Worm (Caenorhabditis elegans) whole organism, L2 larva: ENCODE results near the gene srj-18.

ENCODE experiments used
- aly-2 ChIP-seq: fragments of 150-350 bp; optimal IDR thresholded peaks from 2 replicates; lab custom pipeline; 2014; ENCODE audit warnings: missing biosample characterization, missing genetic modification characterization
- ama-1 ChIP-seq: fragments of 150-350 bp; optimal IDR thresholded peaks from 2 replicates; lab custom pipeline; 2018; ENCODE audit warnings: inconsistent platforms
- egl-27 ChIP-seq: sonication (generic microtip); optimal IDR thresholded peaks from 3 replicates; lab custom pipeline; 2017; ENCODE audit warnings: missing biosample characterization, missing genetic modification reagents, missing genetic modification characterization
- elt-3 ChIP-seq: sonication (generic microtip); optimal IDR thresholded peaks from 2 replicates; lab custom pipeline; 2017; ENCODE audit warnings: missing biosample characterization, missing genetic modification characterization
- lsy-2 ChIP-seq, 2 experiments: fragments of 150-350 bp in 1 of 2; sonication (generic microtip) in 1 of 2; optimal IDR thresholded peaks; 2 replicates each; lab custom pipeline; 2014 to 2017; ENCODE audit warnings: missing biosample characterization in 2 of 2, missing genetic modification characterization in 2 of 2
- nhr-12 ChIP-seq: fragments of 150-350 bp; optimal IDR thresholded peaks from 2 replicates; lab custom pipeline; 2014; ENCODE audit warnings: missing biosample characterization, missing genetic modification characterization
- nhr-129 ChIP-seq: fragments of 150-350 bp; optimal IDR thresholded peaks from 2 replicates; lab custom pipeline; 2014; ENCODE audit warnings: missing biosample characterization, missing genetic modification characterization
- nhr-77 ChIP-seq: fragments of 150-350 bp; optimal IDR thresholded peaks from 2 replicates; lab custom pipeline; 2014; ENCODE audit warnings: missing biosample characterization, missing genetic modification characterization
- unc-39 ChIP-seq: fragments of 150-350 bp; optimal IDR thresholded peaks from 2 replicates; lab custom pipeline; 2014; ENCODE audit warnings: missing biosample characterization, missing genetic modification characterization
- unc-62 ChIP-seq: fragments of 150-350 bp; optimal IDR thresholded peaks from 2 replicates; lab custom pipeline; 2014; ENCODE audit warnings: missing biosample characterization, missing genetic modification reagents, missing genetic modification characterization
- ztf-11 ChIP-seq: sonication (generic microtip); optimal IDR thresholded peaks from 2 replicates; lab custom pipeline; 2017; ENCODE audit warnings: missing biosample characterization, missing genetic modification characterization

DNA sequence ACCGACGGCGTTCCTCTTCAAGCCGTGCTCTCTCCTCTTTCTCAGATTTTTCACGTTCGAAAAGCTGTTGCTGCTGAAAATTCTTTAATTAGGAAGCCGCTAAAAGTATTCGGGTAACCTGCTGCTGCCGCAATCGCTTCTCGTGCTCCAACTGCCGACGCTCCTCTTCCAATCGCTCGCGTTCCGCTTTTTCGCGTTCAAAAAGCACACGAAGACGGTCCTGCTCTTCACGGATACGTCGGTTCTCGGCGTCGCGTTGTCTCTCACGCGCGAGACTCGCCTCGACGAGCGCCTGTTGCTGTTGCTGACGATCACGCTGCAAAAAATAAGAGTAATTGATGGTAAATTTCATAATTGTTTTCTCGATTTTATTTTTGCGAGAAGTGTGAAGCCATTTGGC lies 26.5 kb downstream of the srj-18 start:
- TF ChIP-seq elt-3 (tag; lab: Kevin White, UChicago) (no peak), nhr-77 (tag; lab: Kevin White, UChicago) (no peak), egl-27 (tag; lab: Kevin White, UChicago) (no peak), ama-1 (lab: Kevin White, UChicago) (no peak), aly-2 (tag; lab: Kevin White, UChicago) (no peak), lsy-2 (tag; optimal IDR thresholded peaks at IDR 0.05; lab: Kevin White, UChicago) (no peak), unc-62 (GFP tag; lab: Kevin White, UChicago) (no peak), ztf-11 (no peak), nhr-12 (tag; lab: Kevin White, UChicago) (no peak), nhr-129 (tag; lab: Kevin White, UChicago) (no peak), unc-39 (tag; lab: Kevin White, UChicago) (no peak)
